Fruit fly (Drosophila melanogaster): ENCODE measurements around the gene mRpS6.

The mRpS6 gene

DNA sequence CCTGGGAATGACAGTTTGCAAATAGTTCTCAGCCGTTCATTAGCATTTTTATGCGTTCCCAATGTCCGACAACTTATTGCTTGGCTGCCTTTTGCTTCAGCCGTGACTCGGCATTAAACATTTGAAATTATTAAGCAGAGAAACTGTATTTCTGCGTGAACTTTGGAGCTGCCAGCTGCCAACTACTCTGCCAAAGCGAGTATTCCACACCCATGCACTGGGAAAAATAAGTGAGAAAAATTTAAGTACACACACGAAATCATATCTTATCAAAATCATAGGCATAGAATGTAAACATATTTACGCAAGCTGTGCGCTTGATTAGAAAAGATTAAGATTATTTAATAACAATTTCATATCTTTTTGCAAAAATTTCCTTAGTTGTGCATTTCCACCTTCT lies 48.6 kb downstream of the mRpS6 start (continued):
- TF ChIP-seq CG6854 (GFP tag; optimal IDR thresholded peaks at IDR 0.05) (no peak), twi (tag; optimal IDR thresholded peaks at IDR 0.05) (no peak), ara (GFP tag; IDR thresholded peaks at IDR 0.05) (no peak)

- peak; percentile 80 for TF ChIP-seq CG13894 (tag; optimal IDR thresholded peaks at IDR 0.05)
- no peak for TF ChIP-seq Neu2 (GFP tag; optimal IDR thresholded peaks at IDR 0.05; ENCODE audit: borderline replicate concordance)
- TF ChIP-seq Atf3 (GFP tag; optimal IDR thresholded peaks at IDR 0.05): no peak
- TF ChIP-seq so (GFP tag; IDR thresholded peaks at IDR 0.05): 0 out of 3 replicates have a peak, but pooled peaks have one; percentile 26
- TF ChIP-seq Ptx1 (GFP tag; IDR thresholded peaks at IDR 0.05): peak; percentile 36; the same call in 1 of the 2 replicates
- no peak for TF ChIP-seq Jarid2 (GFP tag; optimal IDR thresholded peaks at IDR 0.05)
- TF ChIP-seq BtbVII (GFP tag; optimal IDR thresholded peaks at IDR 0.05): peak; percentile 11
- TF ChIP-seq cas (GFP tag; IDR thresholded peaks at IDR 0.05): no peak
- TF ChIP-seq fd64A (GFP tag; optimal IDR thresholded peaks at IDR 0.05): no peak
- TF ChIP-seq Dip2 (GFP tag; IDR thresholded peaks at IDR 0.05): no peak
- no peak for TF ChIP-seq CG18476 (GFP tag; optimal IDR thresholded peaks at IDR 0.05)
- no peak for TF ChIP-seq CG12391 (tag; optimal IDR thresholded peaks at IDR 0.05)
- TF ChIP-seq fru (optimal IDR thresholded peaks at IDR 0.05): no peak
- no peak for TF ChIP-seq CG18764 (GFP tag; optimal IDR thresholded peaks at IDR 0.05)
- TF ChIP-seq lbe (GFP tag; optimal IDR thresholded peaks at IDR 0.05): no peak
- TF ChIP-seq CG10654 (GFP tag; optimal IDR thresholded peaks at IDR 0.05): no peak
- peak; percentile 30 for TF ChIP-seq Nf-YC (tag; optimal IDR thresholded peaks at IDR 0.05)
- TF ChIP-seq CG34376 (GFP tag; optimal IDR thresholded peaks at IDR 0.05): peak; percentile 91
- TF ChIP-seq CG6683 (GFP tag; optimal IDR thresholded peaks at IDR 0.05): no peak
- TF ChIP-seq zf30C (GFP tag; optimal IDR thresholded peaks at IDR 0.05): peak; percentile 8
- TF ChIP-seq CG7556 (GFP tag; optimal IDR thresholded peaks at IDR 0.05): no peak
- no peak for TF ChIP-seq Abd-B (GFP tag; optimal IDR thresholded peaks at IDR 0.05)
- no peak for TF ChIP-seq CG13123 (GFP tag; optimal IDR thresholded peaks at IDR 0.05)
- TF ChIP-seq Fer3 (tag; optimal IDR thresholded peaks at IDR 0.05): no peak
- peak; percentile 52 for TF ChIP-seq CG2120 (GFP tag; optimal IDR thresholded peaks at IDR 0.05)
- TF ChIP-seq Pdp1 (GFP tag; optimal IDR thresholded peaks at IDR 0.05): no peak
- peak; percentile 42; the same call in 1 of the 2 replicates for TF ChIP-seq chm (GFP tag; IDR thresholded peaks at IDR 0.05)
- TF ChIP-seq fd96Cb (tag; optimal IDR thresholded peaks at IDR 0.05): no peak
- peak; percentile 95 for TF ChIP-seq Med (GFP tag)
- peak; percentile 89 for TF ChIP-seq mirr (GFP tag; optimal IDR thresholded peaks at IDR 0.05)
- TF ChIP-seq CG4282 (GFP tag; optimal IDR thresholded peaks at IDR 0.05): no peak
- peak; percentile 43; the same call in 2 of the 4 replicates for TF ChIP-seq Gug (GFP tag; IDR thresholded peaks at IDR 0.05)
- peak; percentile 56 for TF ChIP-seq Drgx (GFP tag; IDR thresholded peaks at IDR 0.05)
- no peak for TF ChIP-seq hbn (GFP tag; IDR thresholded peaks at IDR 0.05; ENCODE audit: partially characterized antibody)
- 0 out of 2 replicates have a peak, but pooled peaks have one; percentile 7 for TF ChIP-seq HLH3B (GFP tag; IDR thresholded peaks at IDR 0.05)
- no peak for TF ChIP-seq CG6791 (GFP tag; IDR thresholded peaks at IDR 0.05; ENCODE audit: partially characterized antibody)
- 0 out of 2 replicates have a peak, but pooled peaks have one; percentile 17 for TF ChIP-seq CG5953 (GFP tag; IDR thresholded peaks at IDR 0.05)
- no peak for TF ChIP-seq Oaz (GFP tag; IDR thresholded peaks at IDR 0.05)
- no peak for TF ChIP-seq ro (GFP tag; IDR thresholded peaks at IDR 0.05)
- TF ChIP-seq E2f1 (GFP tag; IDR thresholded peaks at IDR 0.05): 0 out of 2 replicates have a peak, but pooled peaks have one; percentile 31
- 0 out of 2 replicates have a peak, but pooled peaks have one; percentile 7 for TF ChIP-seq klu (GFP tag; IDR thresholded peaks at IDR 0.05)
- peak; percentile 46; the same call in 1 of the 2 replicates for TF ChIP-seq al (GFP tag; IDR thresholded peaks at IDR 0.05)
- TF ChIP-seq CTCF (GFP tag; optimal IDR thresholded peaks at IDR 0.05): no peak
- no peak for TF ChIP-seq CG11560 (tag; IDR thresholded peaks at IDR 0.05)
- no peak for TF ChIP-seq chif (GFP tag; optimal IDR thresholded peaks at IDR 0.05)
- peak; percentile 70 for TF ChIP-seq CG5180 (GFP tag; optimal IDR thresholded peaks at IDR 0.05)
Measured at dm6 chr3L:4413800-4414446, 49.6 kb downstream of the mRpS6 start.
